Fruit fly (Drosophila melanogaster) whole organism, embryonic: ENCODE data around the gene gb.

Experiments used
- Abd-B ChIP-seq: fragments of 200-800 bp; sonication (Bioruptor generic); optimal IDR thresholded peaks from 2 replicates; lab custom pipeline; 2018; ENCODE audit warnings: missing biosample characterization, mild to moderate bottlenecking, missing genetic modification characterization, moderate library complexity
- Aef1 ChIP-seq: fragments of 200-800 bp; sonication (Bioruptor generic); IDR thresholded peaks from 3 replicates; pipeline ENCODE4 v1.3.6; 2022; ENCODE audit warnings: missing biosample characterization, missing genetic modification characterization
- Atf-2 ChIP-seq: fragments of 200-800 bp; sonication (Bioruptor generic); optimal IDR thresholded peaks from 2 replicates; lab custom pipeline; 2016; ENCODE audit warnings: missing biosample characterization, missing genetic modification characterization
- BEAF-32 ChIP-seq: fragments of 200-800 bp; sonication (Bioruptor generic); optimal IDR thresholded peaks from 3 replicates; lab custom pipeline; 2017; ENCODE audit warnings: missing biosample characterization, missing genetic modification characterization, mild to moderate bottlenecking, moderate library complexity, missing genetic modification reagents
- Blimp-1 ChIP-seq: fragments of 200-800 bp; sonication (Bioruptor generic); optimal IDR thresholded peaks from 3 replicates; lab custom pipeline; 2018; ENCODE audit warnings: missing biosample characterization, missing genetic modification characterization, mild to moderate bottlenecking, moderate library complexity, missing genetic modification reagents
- BtbVII ChIP-seq: fragments of 200-800 bp; sonication (Bioruptor generic); optimal IDR thresholded peaks from 3 replicates; lab custom pipeline; 2017; ENCODE audit warnings: missing biosample characterization, mild to moderate bottlenecking, missing genetic modification characterization
- CG10462 ChIP-seq: fragments of 200-800 bp; sonication (Bioruptor generic); optimal IDR thresholded peaks from 2 replicates; lab custom pipeline; 2016; ENCODE audit warnings: missing biosample characterization, missing genetic modification characterization
- CG11723 ChIP-seq: fragments of 200-800 bp; sonication (Bioruptor generic); optimal IDR thresholded peaks from 2 replicates; lab custom pipeline; 2017; ENCODE audit warnings: missing biosample characterization, mild to moderate bottlenecking, missing genetic modification characterization
- CG12299 ChIP-seq: fragments of 200-800 bp; sonication (Bioruptor generic); optimal IDR thresholded peaks from 2 replicates; lab custom pipeline; 2018; ENCODE audit warnings: missing biosample characterization, mild to moderate bottlenecking, missing genetic modification characterization
- CG13424 ChIP-seq: fragments of 200-800 bp; sonication (Bioruptor generic); optimal IDR thresholded peaks from 2 replicates; lab custom pipeline; 2019; ENCODE audit warnings: missing biosample characterization, mild to moderate bottlenecking, missing genetic modification characterization, moderate library complexity
- CG13624 ChIP-seq: fragments of 200-800 bp; sonication (Bioruptor generic); optimal IDR thresholded peaks from 2 replicates; lab custom pipeline; 2016; ENCODE audit warnings: missing biosample characterization, missing genetic modification characterization
- CG17802 ChIP-seq: fragments of 200-800 bp; sonication (Bioruptor generic); optimal IDR thresholded peaks from 2 replicates; lab custom pipeline; 2018; ENCODE audit warnings: missing biosample characterization, mild to moderate bottlenecking, missing genetic modification characterization, moderate library complexity
- CG42726 ChIP-seq: fragments of 200-800 bp; sonication (Bioruptor generic); IDR thresholded peaks from 2 replicates; pipeline ENCODE4 v1.3.6; 2022; ENCODE audit warnings: missing biosample characterization, missing genetic modification characterization; ENCODE audit not compliant: partially characterized antibody
- CG43689 ChIP-seq: fragments of 200-800 bp; sonication (Bioruptor generic); IDR thresholded peaks from 2 replicates; pipeline ENCODE4 v1.3.6; 2022; ENCODE audit warnings: missing biosample characterization, missing genetic modification characterization
- CG6765 ChIP-seq: fragments of 200-800 bp; sonication (Bioruptor generic); optimal IDR thresholded peaks from 3 replicates; lab custom pipeline; 2017; ENCODE audit warnings: missing biosample characterization, mild to moderate bottlenecking, missing genetic modification characterization
- Chrac-16 ChIP-seq: fragments of 200-800 bp; sonication (Bioruptor generic); optimal IDR thresholded peaks from 3 replicates; lab custom pipeline; 2016; ENCODE audit warnings: missing biosample characterization, missing genetic modification characterization
- CkIIα-i1 ChIP-seq: fragments of 200-800 bp; sonication (Bioruptor generic); IDR thresholded peaks from 2 replicates; pipeline ENCODE4 v1.3.6; 2022; ENCODE audit warnings: missing biosample characterization, missing genetic modification characterization
- CrebB ChIP-seq: fragments of 200-800 bp; sonication (Bioruptor generic); optimal IDR thresholded peaks from 3 replicates; lab custom pipeline; 2018; ENCODE audit warnings: missing biosample characterization, mild to moderate bottlenecking, missing genetic modification characterization
- D19B ChIP-seq: fragments of 200-800 bp; sonication (Bioruptor generic); optimal IDR thresholded peaks from 2 replicates; lab custom pipeline; 2017; ENCODE audit warnings: missing biosample characterization, mild to moderate bottlenecking, missing genetic modification characterization
- Dad ChIP-seq: fragments of 200-800 bp; sonication (Bioruptor generic); optimal IDR thresholded peaks from 3 replicates; lab custom pipeline; 2016; ENCODE audit warnings: missing biosample characterization, missing genetic modification characterization
- Deaf1 ChIP-seq: fragments of 200-800 bp; optimal IDR thresholded peaks from 3 replicates; lab custom pipeline; 2019; ENCODE audit warnings: missing biosample characterization, mild to moderate bottlenecking, missing genetic modification characterization, moderate library complexity
- Dref ChIP-seq: fragments of 200-800 bp; sonication (Bioruptor generic); IDR thresholded peaks from 2 replicates; pipeline ENCODE4 v1.3.6; 2022; ENCODE audit warnings: missing biosample characterization, missing genetic modification characterization
- Drgx ChIP-seq: fragments of 200-800 bp; sonication (Bioruptor generic); IDR thresholded peaks from 2 replicates; pipeline ENCODE4 v1.3.6; 2022; ENCODE audit warnings: missing biosample characterization, missing genetic modification characterization
- ERR ChIP-seq: fragments of 200-800 bp; sonication (Bioruptor generic); optimal IDR thresholded peaks from 2 replicates; lab custom pipeline; 2016; ENCODE audit warnings: missing biosample characterization, missing genetic modification characterization
- Fer2 ChIP-seq: fragments of 200-800 bp; sonication (Bioruptor generic); optimal IDR thresholded peaks from 2 replicates; lab custom pipeline; 2018; ENCODE audit warnings: missing biosample characterization, mild to moderate bottlenecking, missing genetic modification characterization, moderate library complexity
- H2.0 ChIP-seq: fragments of 200-800 bp; sonication (Bioruptor generic); IDR thresholded peaks from 2 replicates; pipeline ENCODE4 v1.3.6; 2022; ENCODE audit warnings: missing biosample characterization, missing genetic modification characterization
- Hand ChIP-seq: fragments of 200-800 bp; sonication (Bioruptor generic); optimal IDR thresholded peaks from 2 replicates; lab custom pipeline; 2017; ENCODE audit warnings: mild to moderate bottlenecking, missing biosample characterization, missing genetic modification reagents, missing genetic modification characterization
- NC2β ChIP-seq: fragments of 200-800 bp; sonication (Bioruptor generic); optimal IDR thresholded peaks from 2 replicates; lab custom pipeline; 2016; ENCODE audit warnings: missing biosample characterization, missing genetic modification characterization
- Nf-YB ChIP-seq: fragments of 200-800 bp; sonication (Bioruptor generic); optimal IDR thresholded peaks from 3 replicates; lab custom pipeline; 2019; ENCODE audit warnings: missing biosample characterization, mild to moderate bottlenecking, missing genetic modification characterization, moderate library complexity
- Oaz ChIP-seq: fragments of 200-800 bp; sonication (Bioruptor generic); IDR thresholded peaks from 2 replicates; pipeline ENCODE4 v1.3.6; 2022; ENCODE audit warnings: missing biosample characterization, missing genetic modification characterization
- Opbp ChIP-seq: fragments of 200-800 bp; sonication (Bioruptor generic); IDR thresholded peaks from 3 replicates; pipeline ENCODE4 v1.3.6; 2022; ENCODE audit warnings: missing biosample characterization, missing genetic modification characterization; ENCODE audit not compliant: partially characterized antibody
- Pdp1 ChIP-seq, 2 experiments: fragments of 200-800 bp; sonication (Bioruptor generic); optimal IDR thresholded peaks; 3 replicates each; lab custom pipeline; 2016; ENCODE audit warnings: missing biosample characterization in 2 of 2, missing genetic modification characterization in 2 of 2, mild to moderate bottlenecking in 1 of 2, moderate library complexity in 1 of 2
- aop ChIP-seq: fragments of 200-800 bp; sonication (Bioruptor generic); IDR thresholded peaks from 2 replicates; pipeline ENCODE4 v1.3.6; 2022; ENCODE audit warnings: missing biosample characterization, missing genetic modification characterization
- dimm ChIP-seq: fragments of 200-800 bp; sonication (Bioruptor generic); IDR thresholded peaks from 2 replicates; pipeline ENCODE4 v1.3.6; 2022; ENCODE audit warnings: missing biosample characterization, missing genetic modification characterization
- en ChIP-seq: fragments of 200-800 bp; sonication (Bioruptor generic); optimal IDR thresholded peaks from 2 replicates; lab custom pipeline; 2016; ENCODE audit warnings: missing biosample characterization, missing genetic modification characterization
- esg ChIP-seq: fragments of 200-800 bp; sonication (Bioruptor generic); conservative IDR thresholded peaks from 2 replicates; pipeline ENCODE4 v1.3.6; 2022; ENCODE audit warnings: missing biosample characterization, missing genetic modification characterization
- ewg ChIP-seq: fragments of 200-800 bp; sonication (Bioruptor generic); optimal IDR thresholded peaks from 3 replicates; lab custom pipeline; 2017; ENCODE audit warnings: mild to moderate bottlenecking, missing biosample characterization, missing genetic modification reagents, missing genetic modification characterization
- grau ChIP-seq: fragments of 200-800 bp; optimal IDR thresholded peaks from 3 replicates; lab custom pipeline; 2019; ENCODE audit warnings: missing biosample characterization, mild to moderate bottlenecking, missing genetic modification characterization, moderate library complexity
- jigr1 ChIP-seq: fragments of 200-800 bp; sonication (Bioruptor generic); IDR thresholded peaks from 3 replicates; pipeline ENCODE4 v1.3.6; 2022; ENCODE audit warnings: missing biosample characterization, missing genetic modification characterization
- ken ChIP-seq: fragments of 200-800 bp; sonication (Bioruptor generic); IDR thresholded peaks from 3 replicates; pipeline ENCODE4 v1.3.6; 2022; ENCODE audit warnings: missing biosample characterization, missing genetic modification characterization
- kni ChIP-seq: fragments of 200-800 bp; sonication (Bioruptor generic); optimal IDR thresholded peaks from 3 replicates; lab custom pipeline; 2017; ENCODE audit warnings: mild to moderate bottlenecking, missing biosample characterization, missing genetic modification reagents, missing genetic modification characterization
- lilli ChIP-seq: fragments of 200-800 bp; sonication (Bioruptor generic); optimal IDR thresholded peaks from 3 replicates; lab custom pipeline; 2016; ENCODE audit warnings: missing biosample characterization, missing genetic modification characterization
- otp ChIP-seq: fragments of 200-800 bp; sonication (Bioruptor generic); IDR thresholded peaks from 3 replicates; pipeline ENCODE4, ENCODE4 v1.3.6; 2022; ENCODE audit warnings: missing biosample characterization, missing genetic modification characterization
- phol ChIP-seq: fragments of 200-800 bp; sonication (Bioruptor generic); optimal IDR thresholded peaks from 3 replicates; lab custom pipeline; 2018; ENCODE audit warnings: missing biosample characterization, mild to moderate bottlenecking, missing genetic modification characterization, moderate library complexity
- shn ChIP-seq: fragments of 200-800 bp; sonication (Bioruptor generic); optimal IDR thresholded peaks from 3 replicates; lab custom pipeline; 2016; ENCODE audit warnings: missing biosample characterization, missing genetic modification characterization
- sisA ChIP-seq: fragments of 200-800 bp; sonication (Bioruptor generic); IDR thresholded peaks from 2 replicates; pipeline ENCODE4 v1.3.6; 2022; ENCODE audit warnings: missing biosample characterization, missing genetic modification characterization
- sug ChIP-seq: fragments of 200-800 bp; optimal IDR thresholded peaks from 2 replicates; lab custom pipeline; 2019; ENCODE audit warnings: missing biosample characterization, mild to moderate bottlenecking, missing genetic modification characterization, moderate library complexity
- wdn ChIP-seq: fragments of 200-800 bp; sonication (Bioruptor generic); IDR thresholded peaks from 2 replicates; pipeline ENCODE4 v1.3.6; 2022; ENCODE audit warnings: missing biosample characterization, missing genetic modification characterization
- zf30C ChIP-seq: fragments of 200-800 bp; sonication (Bioruptor generic); optimal IDR thresholded peaks from 3 replicates; lab custom pipeline; 2018; ENCODE audit warnings: missing biosample characterization, mild to moderate bottlenecking, missing genetic modification characterization

The gb gene

dm6 chr3R:27111784-27112602 is at the start of gene gb, which contains the start of gene CG5815 (continued):
- TF ChIP-seq Abd-B (GFP tag; lab: Kevin White, UChicago) (peak; percentile 90), Atf-2 (GFP tag; lab: Kevin White, UChicago) (peak; percentile 59), Opbp (GFP tag; lab: Robert Waterston, UW) (peak; percentile 86), CrebB (tag; lab: Kevin White, UChicago) (peak; percentile 59), shn (GFP tag; lab: Kevin White, UChicago) (peak; percentile 73), lilli (peak; percentile 96), Deaf1 (no peak), BEAF-32 (GFP tag; lab: Kevin White, UChicago) (peak; percentile 92), NC2β (GFP tag; lab: Kevin White, UChicago) (peak; percentile 48), en (GFP tag; lab: Kevin White, UChicago) (peak; percentile 51), Pdp1 (GFP tag; optimal IDR thresholded peaks at IDR 0.05; lab: Kevin White, UChicago) (peak; percentile 84 to 85), jigr1 (peak; percentile 68; the same call in 1 of the 3 replicates), ERR (GFP tag; lab: Kevin White, UChicago) (peak; percentile 61), Chrac-16 (peak; percentile 93), aop (GFP tag; lab: Robert Waterston, UW) (0 out of 2 replicates have a peak, but pooled peaks have one; percentile 40), esg (GFP tag; lab: Robert Waterston, UW) (peak; percentile 87), zf30C (no peak), CG10462 (GFP tag; lab: Kevin White, UChicago) (peak; percentile 86), Dad (peak; percentile 82), CG17802 (tag; lab: Kevin White, UChicago) (peak; percentile 75), Blimp-1 (GFP tag; lab: Kevin White, UChicago) (peak; percentile 83), D19B (GFP tag; lab: Kevin White, UChicago) (peak; percentile 82), CG42726 (GFP tag; lab: Robert Waterston, UW) (no peak; the same call in 1 of the 2 replicates), CG6765 (GFP tag; lab: Kevin White, UChicago) (peak; percentile 75), Aef1 (GFP tag; lab: Robert Waterston, UW) (peak; percentile 91), Oaz (GFP tag; lab: Robert Waterston, UW) (peak; percentile 80), CG12299 (tag; lab: Kevin White, UChicago) (peak; percentile 88), CG11723 (GFP tag; lab: Kevin White, UChicago) (no peak), wdn (GFP tag; lab: Robert Waterston, UW) (peak; percentile 89), sisA (GFP tag; lab: Robert Waterston, UW) (peak; percentile 88), Nf-YB (GFP tag; lab: Kevin White, UChicago) (peak; percentile 73), otp (GFP tag; lab: Robert Waterston, UW) (peak; percentile 85), CG13424 (tag; lab: Kevin White, UChicago) (peak; percentile 93), Hand (GFP tag; lab: Kevin White, UChicago) (peak; percentile 65), Drgx (GFP tag; lab: Robert Waterston, UW) (peak; percentile 91), phol (tag; lab: Kevin White, UChicago) (peak; percentile 92), ken (GFP tag; lab: Robert Waterston, UW) (peak; percentile 91), CG43689 (peak; percentile 64), CG13624 (GFP tag; lab: Kevin White, UChicago) (peak; percentile 80), Dref (GFP tag; lab: Robert Waterston, UW) (peak; percentile 85), BtbVII (peak; percentile 83), grau (tag; lab: Kevin White, UChicago) (peak; percentile 91), sug (tag; lab: Kevin White, UChicago) (no peak), Fer2 (peak; percentile 87), H2.0 (peak; percentile 89), kni (GFP tag; lab: Kevin White, UChicago) (peak; percentile 98), CkIIα-i1 (GFP tag; lab: Robert Waterston, UW) (no peak), dimm (peak; percentile 56), ewg (GFP tag; lab: Kevin White, UChicago) (peak; percentile 85)
